Worm (Caenorhabditis elegans) whole organism, young adult: ENCODE measurements around the gene srh-71.

Source experiments
- ceh-27 ChIP-seq: fragments of 200-800 bp; sonication (Bioruptor generic); optimal IDR thresholded peaks from 2 replicates; lab custom pipeline; 2018; ENCODE audit warnings: mild to moderate bottlenecking, missing genetic modification characterization, moderate library complexity, missing compliant biosample characterization
- repo-1 ChIP-seq: sonication (generic microtip); optimal IDR thresholded peaks from 2 replicates; lab custom pipeline; 2017; ENCODE audit warnings: mild to moderate bottlenecking, missing genetic modification characterization, missing compliant biosample characterization

DNA sequence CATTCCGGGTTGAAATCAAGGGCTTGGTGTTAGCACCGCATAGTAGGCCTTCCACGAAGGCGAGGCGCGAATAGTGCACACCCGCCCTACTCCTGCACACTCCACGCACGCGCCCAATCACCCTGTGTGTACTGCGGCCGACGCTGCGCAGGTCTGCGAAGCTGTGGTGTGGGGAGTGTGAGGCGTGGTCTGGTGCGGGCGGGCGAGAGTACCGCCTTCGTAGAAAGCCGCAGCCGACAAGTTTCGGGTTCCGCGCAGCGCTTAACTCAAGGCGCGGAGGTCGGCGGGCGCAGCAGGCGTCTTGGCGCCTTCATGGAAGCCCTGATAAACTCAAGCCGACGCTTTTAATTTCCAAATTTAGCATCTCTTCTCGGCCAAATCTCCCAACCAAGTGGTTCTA is 15.2 kb upstream of the srh-71 start:
- TF ChIP-seq ceh-27 (GFP tag; lab: Kevin White, UChicago) (no peak), repo-1 (no peak)
